Fruit fly (Drosophila melanogaster): ENCODE data around the gene wac.

wac gene

dm6 chr3L:270760-271500 lies 13.0 kb downstream of the wac start, which contains the start of gene miple2 (continued):
- TF ChIP-seq pan (optimal IDR thresholded peaks at IDR 0.05) (no peak), pan (GFP tag; optimal IDR thresholded peaks at IDR 0.05 in 1 of 2, IDR thresholded peaks at IDR 0.05 in 1 of 2) (no peak), CG3163 (GFP tag; optimal IDR thresholded peaks at IDR 0.05) (peak; percentile 1), CG18011 (GFP tag; optimal IDR thresholded peaks at IDR 0.05) (peak; percentile 38), ewg (GFP tag; optimal IDR thresholded peaks at IDR 0.05) (no peak), fru (optimal IDR thresholded peaks at IDR 0.05) (no peak), CG6854 (GFP tag; optimal IDR thresholded peaks at IDR 0.05) (peak; percentile 31), CG12942 (GFP tag; optimal IDR thresholded peaks at IDR 0.05) (peak; percentile 21), her (GFP tag; optimal IDR thresholded peaks at IDR 0.05) (no peak), Oli (tag; optimal IDR thresholded peaks at IDR 0.05) (peak; percentile 55), lbe (GFP tag; optimal IDR thresholded peaks at IDR 0.05) (no peak), lov (optimal IDR thresholded peaks at IDR 0.05) (no peak), lov (GFP tag; IDR thresholded peaks at IDR 0.05) (no peak), dan (GFP tag; IDR thresholded peaks at IDR 0.05) (no peak), ase (GFP tag; IDR thresholded peaks at IDR 0.05) (no peak), sens-2 (GFP tag; IDR thresholded peaks at IDR 0.05) (no peak), fd64A (GFP tag; optimal IDR thresholded peaks at IDR 0.05) (peak; percentile 70), toy (GFP tag; IDR thresholded peaks at IDR 0.05) (no peak), Dref (GFP tag; IDR thresholded peaks at IDR 0.05) (no peak), bowl (GFP tag; IDR thresholded peaks at IDR 0.05) (no peak), Mes4 (GFP tag; optimal IDR thresholded peaks at IDR 0.05) (no peak), CG17186 (GFP tag; optimal IDR thresholded peaks at IDR 0.05) (no peak), MTF-1 (GFP tag; optimal IDR thresholded peaks at IDR 0.05; ENCODE audit: borderline replicate concordance) (no peak), pros (GFP tag; optimal IDR thresholded peaks at IDR 0.05) (peak; percentile 76), Blimp-1 (GFP tag; optimal IDR thresholded peaks at IDR 0.05) (no peak), hbn (GFP tag; IDR thresholded peaks at IDR 0.05; ENCODE audit: partially characterized antibody) (no peak), CG15269 (tag; optimal IDR thresholded peaks at IDR 0.05) (peak; percentile 20), Deaf1 (tag; optimal IDR thresholded peaks at IDR 0.05) (peak; percentile 32), Hand (GFP tag; optimal IDR thresholded peaks at IDR 0.05) (peak; percentile 52), hb (GFP tag; IDR thresholded peaks at IDR 0.05; ENCODE audit: partially characterized antibody) (no peak), pzg (GFP tag; optimal IDR thresholded peaks at IDR 0.05) (no peak), CG10366 (GFP tag; IDR thresholded peaks at IDR 0.05) (no peak), CG12769 (tag; optimal IDR thresholded peaks at IDR 0.05) (peak; percentile 59), Gsc (GFP tag; IDR thresholded peaks at IDR 0.05) (no peak), CG1832 (GFP tag; optimal IDR thresholded peaks at IDR 0.05) (no peak), CG1603 (tag; optimal IDR thresholded peaks at IDR 0.05) (peak; percentile 8), jigr1 (GFP tag; IDR thresholded peaks at IDR 0.05) (no peak), hkb (optimal IDR thresholded peaks at IDR 0.05) (no peak), hkb (GFP tag; IDR thresholded peaks at IDR 0.05) (no peak; the same call in 1 of the 2 replicates), HHEX (GFP tag; optimal IDR thresholded peaks at IDR 0.05) (peak; percentile 56), NFAT (GFP tag; IDR thresholded peaks at IDR 0.05) (no peak), usp (GFP tag; optimal IDR thresholded peaks at IDR 0.05) (no peak), row (GFP tag; IDR thresholded peaks at IDR 0.05) (peak; percentile 51; the same call in 2 of the 3 replicates), GATAe (GFP tag; conservative IDR thresholded peaks at IDR 0.05) (no peak; the same call in 1 of the 2 replicates), tio (GFP tag; optimal IDR thresholded peaks at IDR 0.05) (no peak), Doc2 (GFP tag; IDR thresholded peaks at IDR 0.05) (no peak), salm (tag; optimal IDR thresholded peaks at IDR 0.05) (no peak), nau (GFP tag; optimal IDR thresholded peaks at IDR 0.05) (no peak), sug (tag; optimal IDR thresholded peaks at IDR 0.05) (peak; percentile 37), mirr (GFP tag; optimal IDR thresholded peaks at IDR 0.05) (peak; percentile 83), vfl (GFP tag; optimal IDR thresholded peaks at IDR 0.05) (no peak)

Measured in whole organism, embryonic.